Fruit fly (Drosophila melanogaster): ENCODE data around the gene CG5199.
"Not testable (repeated sequence)": the region's sequence is repeated elsewhere in the genome, so short reads cannot be mapped to it uniquely, and the experiment has no call there.

Gene CG5199

DNA sequence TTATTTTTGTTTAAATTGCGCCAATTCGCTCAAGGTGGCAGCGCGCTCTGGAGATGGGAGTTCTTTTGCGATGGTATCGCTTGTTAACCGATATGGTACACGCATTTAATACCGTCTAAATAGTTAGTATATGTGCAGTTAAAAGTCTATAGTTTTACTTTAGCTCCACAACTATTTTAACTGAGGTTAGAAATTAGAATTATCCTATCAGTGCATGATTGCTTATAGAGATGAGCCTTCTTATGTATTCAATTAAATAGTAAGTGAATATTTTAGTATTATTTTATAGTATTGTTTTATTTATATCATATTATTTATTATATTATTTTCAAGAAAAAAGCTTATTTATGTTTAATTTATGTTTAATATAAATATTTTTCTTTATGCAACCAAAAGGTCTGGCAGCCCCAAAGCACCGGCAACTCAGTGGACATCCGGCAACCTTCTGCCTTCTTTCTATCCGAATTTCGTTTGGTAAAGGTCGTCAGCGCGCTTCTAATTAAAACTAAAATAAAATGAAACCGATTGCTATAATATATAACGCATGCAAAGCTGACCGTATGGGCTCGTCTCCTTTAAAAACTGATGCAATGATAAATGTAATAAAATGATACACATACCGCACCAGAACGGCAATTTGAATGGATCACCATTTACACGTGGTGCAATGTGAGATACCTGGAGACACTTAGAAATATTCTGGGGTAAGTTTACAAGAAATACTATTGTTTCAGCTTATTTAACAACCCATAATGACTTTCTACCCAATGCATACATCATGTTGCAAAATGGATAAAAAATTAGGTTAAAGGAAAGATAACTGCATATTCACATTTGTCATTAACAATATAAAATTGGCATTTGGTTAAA lies at the start of gene CG5199:
Gene CG5199 (minus strand): TSS at position 52 of the 870 bp plus-strand sequence.
- TF ChIP-seq CG8478 (optimal IDR thresholded peaks at IDR 0.05) (no peak), CTCF (optimal IDR thresholded peaks at IDR 0.05) (no peak)

DNA sequence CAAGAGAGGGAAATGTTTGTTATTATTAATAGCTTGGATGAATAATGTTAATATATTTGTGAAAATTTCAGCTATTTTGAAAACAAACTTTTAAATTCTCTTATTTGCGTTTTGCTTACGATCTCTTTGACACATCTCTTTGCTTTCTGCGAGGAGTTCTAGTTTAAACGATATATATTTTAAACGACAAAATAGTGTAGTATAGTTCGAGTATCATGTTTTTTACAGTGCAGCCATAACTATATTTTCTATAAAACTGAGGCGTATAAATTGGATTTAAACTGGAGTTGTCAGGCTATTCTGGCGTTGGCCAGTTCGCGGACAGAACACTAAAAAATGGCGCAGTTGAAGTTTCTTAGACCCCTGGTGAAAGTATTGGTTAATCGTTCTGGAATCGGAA lies 46.9 kb upstream of the CG5199 start, which contains the start of gene CG18281:
Gene CG18281 (plus strand): TSS at position 301 of the 400 bp plus-strand sequence.
- TF ChIP-seq CG8478, CTCF (optimal IDR thresholded peaks at IDR 0.05): not testable (repeated sequence)

DNA sequence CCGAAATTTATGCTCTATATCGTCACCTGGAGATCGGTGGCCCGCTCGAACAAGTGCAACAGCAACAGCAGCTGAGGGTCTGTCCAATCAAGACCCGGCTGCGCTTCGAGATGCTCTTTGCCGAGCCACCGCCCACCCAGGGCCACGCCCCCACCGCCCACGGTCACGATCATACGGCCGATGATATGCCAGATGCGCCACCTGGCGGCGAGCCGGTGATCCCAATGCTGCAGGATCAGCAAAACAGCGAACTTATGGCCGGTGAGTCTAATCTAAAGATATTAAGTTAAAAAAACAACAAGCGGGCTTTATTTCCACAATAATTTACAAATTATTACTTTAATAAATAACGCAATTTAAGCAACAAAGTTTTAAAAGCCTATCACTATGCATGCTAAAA lies 45.5 kb upstream of the CG5199 start:
- no peak for TF ChIP-seq CG8478 (optimal IDR thresholded peaks at IDR 0.05)
- TF ChIP-seq CTCF (optimal IDR thresholded peaks at IDR 0.05) = peak; percentile 81 to 84

DNA sequence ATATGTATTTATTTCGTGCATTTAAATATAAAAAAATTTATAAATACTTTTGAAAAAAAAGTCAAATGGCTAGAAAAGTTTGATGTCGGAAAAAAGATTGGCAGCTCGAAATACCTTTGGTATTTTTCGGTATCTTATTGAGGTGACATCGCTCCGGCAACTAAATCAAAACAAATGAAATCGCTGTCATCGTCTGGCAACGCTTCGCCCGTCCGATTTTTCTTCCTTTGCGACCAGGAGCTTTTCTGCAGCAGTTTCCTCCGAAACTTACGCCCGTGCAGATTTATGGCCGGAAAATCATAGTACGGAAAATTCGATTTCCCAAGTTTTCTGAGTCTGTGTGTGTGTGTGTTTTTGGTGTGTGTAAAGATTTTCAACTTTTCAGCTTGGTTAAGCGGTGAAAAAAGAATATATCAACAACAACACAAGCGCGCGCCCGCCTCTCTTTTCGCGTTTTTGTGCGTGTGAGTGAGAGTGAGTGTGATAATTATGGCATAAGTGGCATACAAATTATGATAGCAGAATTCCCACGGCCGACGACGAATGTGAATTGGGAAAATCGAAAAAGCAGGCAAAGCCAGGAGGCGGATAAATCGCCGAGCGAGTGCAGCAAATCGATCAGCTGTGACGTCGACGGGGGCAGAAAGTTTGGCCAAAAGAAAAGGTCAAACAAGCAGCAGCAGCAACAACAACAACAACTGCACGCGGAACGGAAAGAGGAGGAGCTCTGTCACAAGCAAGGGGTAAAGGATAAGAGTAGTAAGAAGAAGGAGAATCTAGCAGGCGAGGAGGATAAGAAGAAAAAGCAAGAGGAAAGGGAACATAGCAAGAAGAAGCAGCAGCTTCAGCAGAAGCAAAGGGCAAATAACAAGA lies 44.7 kb upstream of the CG5199 start, which contains the start of gene CG32425:
Gene CG32425 (plus strand): TSS at position 200 of the 873 bp plus-strand sequence.
- TF ChIP-seq CG8478 (optimal IDR thresholded peaks at IDR 0.05) (no peak), CTCF (optimal IDR thresholded peaks at IDR 0.05) (peak; percentile 14 to 39)

DNA sequence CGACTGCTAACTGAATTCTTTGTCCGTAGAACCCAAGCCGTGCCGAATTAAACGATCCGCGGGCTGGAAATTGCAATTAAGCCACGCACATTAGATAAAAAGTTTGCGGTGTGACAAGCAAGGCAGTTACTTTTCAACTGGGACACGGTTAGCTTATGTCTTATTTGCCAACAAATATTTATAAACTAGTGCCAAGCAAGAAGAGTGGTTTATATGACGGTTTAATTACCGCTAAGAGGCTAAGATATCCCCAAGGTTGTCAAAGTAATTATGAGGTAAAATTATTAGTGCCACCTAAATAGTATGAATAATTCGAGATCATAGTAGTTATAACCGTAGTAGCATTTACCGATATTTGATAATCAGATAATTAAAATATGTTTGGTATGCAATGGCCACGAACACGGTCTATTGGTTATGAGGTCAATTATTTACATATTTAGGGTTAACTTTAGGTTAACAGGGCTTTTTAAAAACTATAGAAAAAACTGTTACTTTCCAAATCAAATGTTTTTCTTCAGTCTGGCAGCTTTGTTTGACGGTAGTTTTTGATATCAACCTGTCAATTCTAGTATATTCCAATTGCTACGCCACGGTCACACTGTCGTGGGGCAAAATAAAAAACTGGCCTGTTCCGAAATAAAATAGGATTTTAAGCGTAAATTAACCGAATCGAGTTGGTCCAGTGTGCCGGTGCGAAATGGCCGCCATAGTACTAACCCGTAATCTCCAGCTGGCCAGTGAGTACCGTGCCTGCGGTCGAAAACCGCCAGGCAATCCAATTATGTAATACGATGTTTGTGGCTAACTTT lies 42.3 kb upstream of the CG5199 start, which contains the start of gene ZnT77C:
Gene ZnT77C (minus strand): TSS at position 142 of the 812 bp plus-strand sequence.
- TF ChIP-seq CG8478 (optimal IDR thresholded peaks at IDR 0.05) (no peak), CTCF (optimal IDR thresholded peaks at IDR 0.05) (peak in 1 of 2 experiments; percentile 27)

DNA sequence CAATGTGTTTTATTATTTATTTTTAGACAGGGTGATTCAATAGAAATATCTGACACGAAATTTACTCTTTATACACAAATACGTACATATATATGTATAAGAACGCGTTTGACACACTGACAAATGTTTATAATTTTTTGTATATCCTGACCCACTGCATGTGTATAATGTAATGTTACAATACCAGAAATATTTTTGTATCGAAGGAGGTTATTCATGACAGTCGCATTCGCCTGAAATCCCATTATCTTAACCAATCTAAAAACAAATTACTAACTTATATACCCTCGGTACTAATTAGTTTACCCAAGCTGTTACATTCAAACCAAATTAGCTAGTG lies 41.6 kb upstream of the CG5199 start:
- TF ChIP-seq CG8478 (optimal IDR thresholded peaks at IDR 0.05) (no peak), CTCF (optimal IDR thresholded peaks at IDR 0.05) (no peak)

DNA sequence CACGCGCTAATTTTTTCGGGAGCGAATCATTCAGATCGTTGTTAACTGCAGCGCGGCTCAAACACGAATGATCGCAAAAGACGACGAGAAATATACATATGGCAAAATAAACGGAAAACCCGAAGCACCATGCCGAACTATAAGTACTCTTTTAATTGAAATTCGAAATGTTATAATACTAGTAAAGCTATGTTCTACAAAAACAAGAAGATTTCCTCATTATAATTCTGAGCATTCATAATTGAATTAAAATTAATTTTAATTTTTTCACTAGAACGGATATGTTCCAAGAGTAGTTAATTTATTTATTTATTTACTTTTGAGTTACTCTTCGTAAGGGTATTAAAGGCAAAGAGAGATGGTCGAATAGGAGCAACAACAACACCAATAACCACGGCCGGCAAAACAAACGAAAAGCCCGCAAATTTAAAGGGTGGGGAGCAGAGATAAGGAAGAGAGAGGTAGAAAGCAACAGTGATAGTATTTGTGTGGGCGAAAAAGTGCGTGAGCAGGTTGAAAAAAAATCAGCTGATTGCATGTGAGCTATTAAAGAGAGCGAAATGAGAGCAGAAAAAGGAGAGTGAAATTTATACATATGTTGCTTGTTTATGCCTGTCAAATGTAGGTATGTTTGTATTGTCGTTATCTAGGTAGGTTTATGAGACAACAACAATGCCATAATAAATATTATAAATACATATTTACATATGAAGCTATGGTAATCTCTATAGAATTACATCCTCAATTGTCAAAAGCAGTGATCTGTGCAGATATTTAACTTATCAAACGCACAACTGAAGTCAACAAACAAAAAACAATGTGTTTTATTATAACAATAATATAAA lies 41.0 kb upstream of the CG5199 start:
- TF ChIP-seq CG8478 (optimal IDR thresholded peaks at IDR 0.05) (no peak), CTCF (optimal IDR thresholded peaks at IDR 0.05) (no peak)

DNA sequence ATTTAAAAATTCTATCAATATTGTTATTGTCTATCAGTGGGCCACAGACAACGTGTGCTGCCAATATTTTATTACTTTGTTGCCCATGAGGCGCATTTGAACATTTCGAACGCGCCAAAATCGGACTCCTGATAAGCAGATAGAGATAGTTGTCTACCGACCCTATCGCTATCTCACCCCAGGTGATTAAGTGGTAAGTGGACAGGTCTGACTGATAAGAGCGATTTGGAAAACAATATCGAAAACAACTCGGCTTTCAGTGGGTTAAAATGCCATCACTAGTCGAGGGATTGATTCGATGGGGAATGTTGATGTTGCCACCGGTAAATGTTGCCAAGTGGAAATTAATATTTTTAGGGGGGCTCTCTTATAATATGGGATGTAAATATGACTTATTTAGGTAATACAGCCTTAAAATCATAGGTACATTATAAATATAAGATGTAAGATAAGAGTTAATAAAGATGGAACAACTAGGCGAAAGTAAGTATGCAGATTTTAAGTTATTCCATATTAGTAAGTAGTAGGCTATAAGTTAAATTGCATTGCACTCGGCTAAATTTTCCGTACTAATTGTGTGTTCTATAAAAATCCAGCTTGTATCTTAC lies 39.0 kb upstream of the CG5199 start, which contains the start of gene ND-39:
Gene ND-39 (plus strand): TSS at position 558 of the 608 bp plus-strand sequence.
- TF ChIP-seq CG8478 (optimal IDR thresholded peaks at IDR 0.05) (no peak), CTCF (optimal IDR thresholded peaks at IDR 0.05) (no peak)

DNA sequence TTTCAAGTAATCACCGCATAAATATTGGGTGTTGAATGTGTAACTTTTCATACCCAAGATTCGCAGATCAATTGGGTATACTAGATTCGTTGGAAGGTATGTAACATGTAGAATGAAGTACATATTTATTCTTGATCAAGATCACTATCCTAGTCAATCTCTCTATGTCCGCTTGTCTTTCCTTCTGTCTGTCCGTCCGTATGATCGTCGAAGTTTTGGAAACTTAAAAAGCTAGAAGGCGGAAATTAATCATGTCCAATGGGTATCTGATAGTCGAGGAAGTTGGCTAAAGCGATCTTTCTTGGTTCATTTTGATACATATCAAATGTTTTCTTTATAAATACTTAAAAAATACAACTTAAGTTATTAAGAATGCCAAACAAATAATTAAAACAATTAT lies 35.0 kb upstream of the CG5199 start:
- TF ChIP-seq CG8478 (optimal IDR thresholded peaks at IDR 0.05) (no peak), CTCF (optimal IDR thresholded peaks at IDR 0.05) (no peak)

DNA sequence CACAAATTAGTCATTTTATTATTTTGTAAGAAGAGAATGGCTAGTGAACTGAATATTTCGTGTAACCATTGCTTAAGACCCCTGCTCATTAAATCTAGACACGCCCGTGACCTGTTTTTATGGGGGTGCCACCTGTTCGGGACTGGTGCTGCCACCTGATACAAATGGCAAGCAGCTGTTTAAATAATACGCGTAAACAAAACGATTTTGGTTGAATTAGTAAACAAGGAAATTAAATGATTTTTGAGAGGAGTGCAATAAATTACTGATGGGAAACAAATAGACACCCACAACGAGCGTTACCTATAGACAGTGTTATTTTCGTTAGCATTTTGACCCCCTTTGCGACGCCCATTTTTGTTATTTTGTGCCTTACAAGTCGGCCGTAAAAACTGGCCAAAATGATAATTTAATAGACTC lies 22.1 kb upstream of the CG5199 start:
- TF ChIP-seq CTCF (optimal IDR thresholded peaks at IDR 0.05) = no peak
- no peak for TF ChIP-seq CG8478 (optimal IDR thresholded peaks at IDR 0.05)

DNA sequence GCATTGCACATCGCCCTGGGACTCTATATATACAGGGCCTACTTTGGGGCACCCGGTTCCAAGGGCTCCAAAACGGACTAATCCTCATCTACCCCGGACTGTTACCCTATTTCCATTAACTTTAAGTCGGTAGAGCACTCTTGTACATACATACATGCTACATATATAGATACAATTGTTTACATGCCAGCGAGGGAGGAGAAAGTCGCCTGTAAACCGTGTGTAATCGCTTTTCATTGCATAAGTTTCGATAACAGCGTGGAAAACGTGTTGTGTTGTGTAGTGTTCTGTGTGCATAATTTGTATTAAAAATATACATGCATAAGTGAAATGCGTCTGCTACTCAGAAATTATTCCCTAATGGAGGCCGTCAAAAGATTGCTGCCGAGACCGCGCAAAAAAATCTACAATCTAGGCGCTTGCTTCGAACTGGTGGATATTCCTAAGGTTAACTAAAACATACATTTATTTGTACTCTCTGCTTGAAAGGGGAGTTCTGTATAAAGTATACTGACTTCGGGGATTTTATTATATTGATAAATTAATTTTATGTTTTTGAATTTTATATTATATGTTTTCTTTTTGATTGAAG lies 21.6 kb upstream of the CG5199 start, which contains the start of gene isoQC:
Gene isoQC (plus strand): TSS at position 270 of the 592 bp plus-strand sequence.
- TF ChIP-seq CTCF (optimal IDR thresholded peaks at IDR 0.05) (no peak), CG8478 (optimal IDR thresholded peaks at IDR 0.05) (no peak)

DNA sequence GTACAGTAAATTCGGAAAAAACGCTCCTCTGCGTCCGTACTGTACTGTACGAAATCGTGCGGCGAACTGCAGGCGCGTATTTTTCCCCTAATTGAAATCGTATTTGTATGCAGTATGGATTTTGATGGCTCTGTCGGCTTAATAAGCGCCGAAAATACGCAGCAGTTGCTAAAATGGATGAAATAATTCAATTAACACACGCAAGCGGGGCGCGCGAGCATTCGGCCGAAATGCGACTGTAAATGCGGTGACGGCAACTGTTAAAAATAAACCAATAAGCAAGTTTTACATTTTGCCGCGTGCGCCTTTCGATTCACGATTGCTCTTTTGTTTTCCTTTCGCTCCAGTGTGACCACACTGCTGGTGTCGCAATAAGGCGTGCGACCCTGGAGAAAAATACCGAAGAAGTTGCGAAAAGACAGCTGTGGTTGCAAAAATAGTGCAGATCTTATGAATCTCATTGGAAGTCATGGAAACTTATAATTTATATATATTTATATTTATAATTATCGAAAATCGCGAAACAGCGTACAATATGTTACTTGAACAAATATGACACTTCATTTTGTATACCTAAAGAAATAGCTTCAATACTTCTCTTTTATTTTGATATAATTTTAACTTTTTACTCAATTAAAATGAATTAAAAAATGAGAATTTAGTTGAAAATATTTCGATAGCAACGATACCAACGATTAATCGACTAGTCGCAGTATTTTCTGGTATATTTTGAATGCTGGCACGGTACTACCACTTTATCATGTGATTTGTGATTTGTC lies 20.5 kb upstream of the CG5199 start, which contains the start of the genes CG32428 and CG5969:
Gene CG32428 (minus strand): TSS at position 703 of the 779 bp plus-strand sequence.
Gene CG5969 (plus strand): TSS at position 763 of the 779 bp plus-strand sequence.
- no peak for TF ChIP-seq CG8478 (optimal IDR thresholded peaks at IDR 0.05)
- no peak for TF ChIP-seq CTCF (optimal IDR thresholded peaks at IDR 0.05)
